Worm (Caenorhabditis elegans): Measurements from ENCODE around the gene F21G4.1.

F21G4.1 gene

DNA sequence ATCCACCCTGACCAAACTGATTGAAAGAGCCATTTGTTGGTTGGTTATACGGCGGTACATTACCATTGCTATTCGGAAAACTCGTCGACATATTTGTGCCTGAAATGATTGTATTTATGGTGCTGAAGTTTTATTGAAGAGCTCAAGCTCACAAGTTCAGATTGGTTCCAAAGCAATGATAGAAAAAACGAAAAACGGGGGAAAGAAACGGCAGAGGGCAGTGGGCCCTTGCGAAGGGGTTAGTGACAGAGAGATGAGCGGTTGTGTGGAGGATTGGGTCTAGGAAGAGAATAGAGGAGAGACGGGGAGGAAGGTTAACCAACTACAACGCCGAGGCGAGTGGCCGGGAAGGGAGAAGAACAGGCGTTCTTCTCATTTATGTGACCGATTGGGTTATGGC lies 39.2 kb upstream of the F21G4.1 start, which contains the start of gene nra-3:
Gene nra-3 (minus strand): TSS at position 101 of the 400 bp plus-strand sequence.
- TF ChIP-seq ceh-82 (tag; optimal IDR thresholded peaks at IDR 0.05) (no peak), F13H6.1 (tag; optimal IDR thresholded peaks at IDR 0.05) (peak; percentile 17)

DNA sequence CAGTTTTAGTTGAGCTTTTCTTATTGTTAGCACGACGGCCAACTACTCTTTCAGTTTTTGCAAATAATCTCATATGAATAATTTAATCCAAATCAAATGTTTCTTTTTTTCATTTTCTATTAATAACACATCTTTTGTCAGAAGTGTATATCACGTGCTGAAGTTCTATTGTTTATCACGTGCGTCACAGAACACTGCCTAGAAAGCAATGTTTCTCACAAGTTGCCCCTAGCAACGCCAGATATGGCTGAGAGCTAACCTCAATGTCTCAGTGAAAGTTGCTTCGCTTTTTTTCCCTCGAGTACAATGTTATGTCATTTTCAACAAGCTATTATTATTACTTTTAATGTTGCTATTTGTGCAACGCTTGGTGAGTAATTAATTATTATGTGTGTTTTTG lies 35.9 kb upstream of the F21G4.1 start:
- TF ChIP-seq C34F6.9 (tag; optimal IDR thresholded peaks at IDR 0.05) (peak; percentile 30), nhr-23 (tag; optimal IDR thresholded peaks at IDR 0.05) (no peak), nhr-21 (tag; optimal IDR thresholded peaks at IDR 0.05) (peak; percentile 29)

DNA sequence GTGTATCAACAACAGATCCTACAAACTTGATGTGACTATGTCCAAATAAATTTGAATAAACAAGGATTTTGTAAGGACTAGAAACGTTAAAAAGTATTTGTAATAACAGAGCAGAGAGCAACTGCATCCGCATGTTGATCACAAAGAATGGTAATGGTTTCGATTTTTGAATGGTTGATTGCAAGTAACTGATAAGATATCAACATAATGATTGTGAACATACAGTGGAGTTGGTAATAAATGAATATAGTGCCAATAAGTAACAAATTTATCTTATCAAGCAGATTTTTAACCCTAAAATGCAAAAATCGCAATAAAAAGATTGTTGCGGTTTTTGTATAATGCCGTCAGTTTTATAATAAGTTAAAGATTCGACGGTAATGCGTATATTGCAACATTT lies 32.8 kb upstream of the F21G4.1 start, which contains the start of gene ugt-23:
Gene ugt-23 (minus strand): TSS at position 212 of the 400 bp plus-strand sequence.
- TF ChIP-seq fos-1 (tag; optimal IDR thresholded peaks at IDR 0.05) (peak; percentile 69), nhr-23 (tag; optimal IDR thresholded peaks at IDR 0.05) (no peak), unc-55 (GFP tag; optimal IDR thresholded peaks at IDR 0.05) (no peak)

DNA sequence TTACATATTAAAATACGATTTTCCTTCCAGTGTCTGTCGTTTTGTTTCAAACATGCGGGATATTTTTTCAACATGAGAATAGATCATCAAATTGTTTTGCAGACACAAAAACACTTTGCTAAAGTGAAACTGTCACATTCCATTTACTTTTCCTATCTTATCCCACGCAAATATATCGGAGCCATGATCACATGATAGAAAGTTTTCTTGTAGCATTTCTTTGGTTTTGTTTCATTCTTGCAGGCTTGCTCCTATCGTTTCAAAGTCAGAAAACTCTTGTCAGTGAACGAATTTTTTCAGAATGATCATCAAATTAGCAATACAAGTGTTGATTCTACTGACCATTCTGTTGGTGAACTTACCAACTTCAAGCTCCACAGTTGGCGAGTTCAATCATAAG lies 29.1 kb upstream of the F21G4.1 start, which contains the start of gene C17G1.2:
Gene C17G1.2 (plus strand): TSS at position 301 of the 400 bp plus-strand sequence.
- TF ChIP-seq blmp-1 (tag; optimal IDR thresholded peaks at IDR 0.05; ENCODE audit: insufficient read depth) (no peak), unc-39 (tag; optimal IDR thresholded peaks at IDR 0.05) (no peak), alr-1 (tag; optimal IDR thresholded peaks at IDR 0.05) (no peak), F13H6.1 (tag; optimal IDR thresholded peaks at IDR 0.05) (no peak)

DNA sequence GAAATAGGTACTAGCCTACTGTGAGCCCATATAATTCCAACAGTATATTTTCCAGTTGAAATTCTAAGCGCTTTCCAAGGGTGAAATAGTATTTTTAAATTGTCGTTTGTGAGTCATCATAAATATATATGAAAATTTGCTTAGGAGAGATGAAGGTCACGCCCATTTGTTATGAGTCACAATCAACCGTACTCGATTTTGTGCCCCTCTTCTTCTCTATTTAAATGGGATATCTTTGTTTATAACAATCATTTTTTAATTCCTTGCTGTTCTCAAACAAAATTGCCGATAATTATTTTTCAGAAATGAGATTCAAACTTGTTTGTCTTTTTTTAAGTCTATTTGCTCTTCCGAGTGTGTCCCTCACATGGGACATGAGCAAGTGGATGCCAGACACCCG lies 26.9 kb upstream of the F21G4.1 start, which contains the start of gene folr-1:
Gene folr-1 (plus strand): TSS at position 301 of the 400 bp plus-strand sequence.
- TF ChIP-seq nhr-129 (tag; optimal IDR thresholded peaks at IDR 0.05) (no peak), mdl-1 (tag; optimal IDR thresholded peaks at IDR 0.05) (no peak), elt-3 (tag; optimal IDR thresholded peaks at IDR 0.05) (no peak), ama-1 (optimal IDR thresholded peaks at IDR 0.05) (no peak), crh-2 (tag; optimal IDR thresholded peaks at IDR 0.05) (no peak), zag-1 (tag; optimal IDR thresholded peaks at IDR 0.05) (no peak), C34F6.9 (tag; optimal IDR thresholded peaks at IDR 0.05) (no peak), fos-1 (tag; optimal IDR thresholded peaks at IDR 0.05) (no peak), mab-5 (tag; optimal IDR thresholded peaks at IDR 0.05) (no peak), ZK546.5 (tag; optimal IDR thresholded peaks at IDR 0.05) (no peak), aly-2 (tag; optimal IDR thresholded peaks at IDR 0.05) (no peak)

DNA sequence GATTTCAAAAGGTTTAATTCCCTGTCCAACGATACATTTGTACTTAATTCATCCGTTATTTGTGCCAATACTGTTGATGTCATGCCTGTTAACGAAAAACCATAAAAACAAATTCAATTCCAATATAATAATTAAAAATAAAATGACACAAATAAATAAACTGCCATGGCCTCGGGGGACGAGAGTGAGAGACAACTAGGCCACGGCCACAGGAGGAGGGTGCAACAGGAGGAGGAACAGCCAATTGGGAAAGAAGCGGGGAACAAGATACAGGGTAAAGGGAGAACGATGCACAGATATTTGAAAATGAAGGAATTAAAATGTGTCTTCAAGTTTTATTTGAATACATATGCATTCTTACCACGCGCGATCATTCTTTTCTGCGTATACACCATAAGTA lies 25.2 kb upstream of the F21G4.1 start, which contains the start of gene F21G4.6:
Gene F21G4.6 (minus strand): TSS at position 87 of the 400 bp plus-strand sequence.
- TF ChIP-seq nhr-11 (tag; optimal IDR thresholded peaks at IDR 0.05) (no peak), fos-1 (tag; optimal IDR thresholded peaks at IDR 0.05) (no peak), nhr-12 (tag; optimal IDR thresholded peaks at IDR 0.05) (no peak), unc-39 (tag; optimal IDR thresholded peaks at IDR 0.05) (no peak), elt-1 (tag; optimal IDR thresholded peaks at IDR 0.05) (no peak), ceh-16 (tag; optimal IDR thresholded peaks at IDR 0.05) (no peak)

DNA sequence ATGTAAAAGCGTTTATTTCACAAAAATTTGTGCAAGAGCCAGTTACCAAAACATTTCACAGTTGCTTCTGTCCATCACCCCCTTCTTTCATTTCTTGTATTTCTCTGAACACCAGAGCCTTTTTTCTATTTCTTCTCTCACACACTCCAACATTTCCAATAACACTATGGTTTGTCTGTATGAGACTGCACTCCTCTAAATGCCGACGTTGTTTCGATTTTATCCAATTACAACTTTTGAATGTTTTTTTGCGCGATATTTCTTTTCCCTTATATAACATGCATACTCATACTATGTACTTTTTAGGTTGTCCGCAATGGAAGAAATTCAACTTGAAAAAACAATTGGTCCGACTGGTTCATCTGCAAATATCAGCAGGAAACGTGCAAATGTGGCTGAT lies 13.7 kb upstream of the F21G4.1 start, which contains the start of gene F21G4.5:
Gene F21G4.5 (plus strand): TSS at position 301 of the 400 bp plus-strand sequence.
- TF ChIP-seq unc-39 (tag; optimal IDR thresholded peaks at IDR 0.05) (no peak), lin-39 (tag; optimal IDR thresholded peaks at IDR 0.05) (no peak), mbf-1 (tag; optimal IDR thresholded peaks at IDR 0.05) (no peak), unc-62 (GFP tag; optimal IDR thresholded peaks at IDR 0.05) (no peak), nhr-25 (tag; optimal IDR thresholded peaks at IDR 0.05) (no peak), ztf-4 (tag; optimal IDR thresholded peaks at IDR 0.05) (no peak), nhr-129 (tag; optimal IDR thresholded peaks at IDR 0.05) (no peak), ztf-1 (GFP tag; conservative IDR thresholded peaks at IDR 0.05) (no peak)
